Worm (Caenorhabditis elegans): ENCODE results near the gene R07E4.1.

- TF ChIP-seq ama-1 (optimal IDR thresholded peaks at IDR 0.05) (no peak), blmp-1 (tag; optimal IDR thresholded peaks at IDR 0.05; ENCODE audit: insufficient read depth) (no peak), ceh-16 (tag; optimal IDR thresholded peaks at IDR 0.05) (no peak), lin-13 (GFP tag; optimal IDR thresholded peaks at IDR 0.05) (no peak), unc-62 (GFP tag; optimal IDR thresholded peaks at IDR 0.05) (no peak), lsy-2 (tag; optimal IDR thresholded peaks at IDR 0.05) (no peak), nhr-6 (tag; optimal IDR thresholded peaks at IDR 0.05) (no peak), egl-27 (tag; optimal IDR thresholded peaks at IDR 0.05) (no peak), gmeb-1 (tag; optimal IDR thresholded peaks at IDR 0.05) (no peak), dmd-4 (tag; optimal IDR thresholded peaks at IDR 0.05) (no peak), mbf-1 (tag; optimal IDR thresholded peaks at IDR 0.05) (no peak)
Measured at ce11 chrX:5932923-5933322, 26.0 kb upstream of the R07E4.1 start.
